Worm (Caenorhabditis elegans) whole organism, young adult: ENCODE results near the gene srv-16.

Source experiments
- D2030.7 ChIP-seq: fragments of 200-800 bp; sonication (Bioruptor generic); IDR thresholded peaks from 2 replicates; pipeline ENCODE4 v1.3.6; 2022; ENCODE audit warnings: missing genetic modification reagents, missing genetic modification characterization, missing compliant biosample characterization
- F10E7.11 ChIP-seq: sonication (generic microtip); optimal IDR thresholded peaks from 2 replicates; lab custom pipeline; 2017; ENCODE audit warnings: mild to moderate bottlenecking, missing genetic modification characterization, moderate library complexity, missing compliant biosample characterization
- F22D6.2 ChIP-seq: sonication (generic microtip); optimal IDR thresholded peaks from 2 replicates; lab custom pipeline; 2016; ENCODE audit warnings: mild to moderate bottlenecking, missing genetic modification characterization, missing compliant biosample characterization
- F33H1.4 ChIP-seq: fragments of 200-800 bp; sonication (Bioruptor generic); IDR thresholded peaks from 2 replicates; pipeline ENCODE4 v1.3.6; 2022; ENCODE audit warnings: missing genetic modification reagents, missing genetic modification characterization, missing compliant biosample characterization
- F37B4.10 ChIP-seq: fragments of 200-800 bp; sonication (Bioruptor generic); IDR thresholded peaks from 2 replicates; pipeline ENCODE4 v1.3.6; 2022; ENCODE audit warnings: missing genetic modification characterization, missing compliant biosample characterization
- F52B5.7 ChIP-seq: sonication (generic microtip); optimal IDR thresholded peaks from 2 replicates; lab custom pipeline; 2016; ENCODE audit warnings: mild to moderate bottlenecking, missing genetic modification characterization, missing compliant biosample characterization
- F55B11.4 ChIP-seq: sonication (generic microtip); optimal IDR thresholded peaks from 2 replicates; lab custom pipeline; 2016; ENCODE audit warnings: missing compliant biosample characterization, missing genetic modification characterization, borderline replicate concordance; ENCODE audit not compliant: insufficient read depth
- F57A8.1 ChIP-seq: fragments of 200-800 bp; sonication (Bioruptor generic); optimal IDR thresholded peaks from 2 replicates; lab custom pipeline; 2018; ENCODE audit warnings: mild to moderate bottlenecking, missing genetic modification characterization, moderate library complexity, missing compliant biosample characterization
- K11D2.4 ChIP-seq: fragments of 200-800 bp; sonication (Bioruptor generic); IDR thresholded peaks from 2 replicates; pipeline ENCODE4 v1.3.6; 2022; ENCODE audit warnings: missing genetic modification reagents, missing genetic modification characterization, missing compliant biosample characterization
- Y53F4B.3 ChIP-seq: fragments of 200-800 bp; sonication (Bioruptor generic); IDR thresholded peaks from 2 replicates; pipeline ENCODE4 v1.3.6; 2022; ENCODE audit warnings: missing genetic modification reagents, missing genetic modification characterization, missing compliant biosample characterization
- Y67H2A.10 ChIP-seq: fragments of 200-800 bp; sonication (Bioruptor generic); conservative IDR thresholded peaks from 2 replicates; pipeline ENCODE4 v1.3.6; 2022; ENCODE audit warnings: missing genetic modification reagents, missing genetic modification characterization, missing compliant biosample characterization
- ZK185.1 ChIP-seq: sonication (generic microtip); optimal IDR thresholded peaks from 2 replicates; lab custom pipeline; 2016; ENCODE audit warnings: mild to moderate bottlenecking, missing genetic modification characterization, missing compliant biosample characterization; ENCODE audit not compliant: poor library complexity, severe bottlenecking
- akir-1 ChIP-seq: fragments of 200-800 bp; sonication (Bioruptor generic); optimal IDR thresholded peaks from 2 replicates; lab custom pipeline; 2018; ENCODE audit warnings: mild to moderate bottlenecking, missing genetic modification characterization, moderate library complexity, missing compliant biosample characterization
- ama-1 ChIP-seq, 3 experiments: fragments of 150-350 bp in 1 of 3; sonication (generic microtip) in 2 of 3; optimal IDR thresholded peaks; 2 replicates each; lab custom pipeline; 2014 to 2018; ENCODE audit warnings: missing biosample characterization in 2 of 3, missing genetic modification characterization in 2 of 3, missing genetic modification reagents in 2 of 3
- attf-6 ChIP-seq: fragments of 200-800 bp; sonication (Bioruptor generic); IDR thresholded peaks from 2 replicates; pipeline ENCODE4 v1.3.6; 2022; ENCODE audit warnings: missing genetic modification reagents, missing genetic modification characterization, missing compliant biosample characterization
- bed-1 ChIP-seq: fragments of 200-800 bp; sonication (Bioruptor generic); IDR thresholded peaks from 2 replicates; pipeline ENCODE4 v1.3.6; 2022; ENCODE audit warnings: missing genetic modification reagents, missing genetic modification characterization, missing compliant biosample characterization
- ccch-3 ChIP-seq: fragments of 200-800 bp; sonication (Bioruptor generic); optimal IDR thresholded peaks from 2 replicates; lab custom pipeline; 2018; ENCODE audit warnings: mild to moderate bottlenecking, missing genetic modification characterization, missing compliant biosample characterization
- cebp-2 ChIP-seq: fragments of 200-800 bp; sonication (Bioruptor generic); IDR thresholded peaks from 2 replicates; pipeline ENCODE4 v1.3.6; 2022; ENCODE audit warnings: missing genetic modification characterization, missing compliant biosample characterization
- ceh-100 ChIP-seq: fragments of 200-800 bp; sonication (Bioruptor generic); IDR thresholded peaks from 2 replicates; pipeline ENCODE4 v1.3.6; 2022; ENCODE audit warnings: missing genetic modification reagents, missing genetic modification characterization, missing compliant biosample characterization
- dpff-1 ChIP-seq: sonication (generic microtip); optimal IDR thresholded peaks from 2 replicates; lab custom pipeline; 2017; ENCODE audit warnings: mild to moderate bottlenecking, missing genetic modification characterization, missing compliant biosample characterization
- egl-44 ChIP-seq: fragments of 200-800 bp; sonication (Bioruptor generic); IDR thresholded peaks from 2 replicates; pipeline ENCODE4 v1.3.6; 2022; ENCODE audit warnings: missing genetic modification reagents, missing genetic modification characterization, missing compliant biosample characterization
- hlh-12 ChIP-seq: sonication (generic microtip); optimal IDR thresholded peaks from 2 replicates; lab custom pipeline; 2016; ENCODE audit warnings: missing genetic modification characterization, missing compliant biosample characterization
- hmg-1.2 ChIP-seq: fragments of 200-800 bp; sonication (Bioruptor generic); IDR thresholded peaks from 2 replicates; pipeline ENCODE4 v1.3.6; 2022; ENCODE audit warnings: missing genetic modification reagents, missing genetic modification characterization, missing compliant biosample characterization
- let-526 ChIP-seq: fragments of 200-800 bp; sonication (Bioruptor generic); IDR thresholded peaks from 2 replicates; pipeline ENCODE4 v1.3.6; 2022; ENCODE audit warnings: missing genetic modification reagents, missing genetic modification characterization, missing compliant biosample characterization
- lin-35 ChIP-seq, 3 experiments: fragments of 150-350 bp in 2 of 3; sonication (generic microtip) in 1 of 3; optimal IDR thresholded peaks; 2 replicates each; lab custom pipeline; 2014 to 2018; ENCODE audit warnings: missing biosample characterization in 3 of 3, missing genetic modification characterization in 3 of 3, missing genetic modification reagents in 3 of 3
- lin-40 ChIP-seq: sonication (generic microtip); optimal IDR thresholded peaks from 2 replicates; lab custom pipeline; 2016; ENCODE audit warnings: missing genetic modification characterization, mild to moderate bottlenecking, missing compliant biosample characterization, missing genotype, missing genetic modification reagents
- mel-28 ChIP-seq: sonication (generic microtip); optimal IDR thresholded peaks from 2 replicates; lab custom pipeline; 2016; ENCODE audit warnings: borderline replicate concordance, mild to moderate bottlenecking, missing genetic modification characterization, missing compliant biosample characterization
- nfya-1 ChIP-seq: sonication (generic microtip); optimal IDR thresholded peaks from 2 replicates; lab custom pipeline; 2017; ENCODE audit warnings: antibody characterized with exemption, missing compliant biosample characterization, missing genetic modification characterization, borderline replicate concordance; ENCODE audit not compliant: insufficient read depth
- nhr-120 ChIP-seq: fragments of 200-800 bp; sonication (Bioruptor generic); IDR thresholded peaks from 2 replicates; pipeline ENCODE4 v1.3.6; 2022; ENCODE audit warnings: missing genetic modification characterization, missing compliant biosample characterization
- nhr-80 ChIP-seq: sonication (generic microtip); optimal IDR thresholded peaks from 2 replicates; lab custom pipeline; 2016; ENCODE audit warnings: missing genetic modification characterization, missing compliant biosample characterization
- pbrm-1 ChIP-seq: fragments of 200-800 bp; sonication (Bioruptor generic); IDR thresholded peaks from 2 replicates; pipeline ENCODE4 v1.3.6; 2022; ENCODE audit warnings: missing genetic modification reagents, missing genetic modification characterization, missing compliant biosample characterization
- repo-1 ChIP-seq: sonication (generic microtip); optimal IDR thresholded peaks from 2 replicates; lab custom pipeline; 2017; ENCODE audit warnings: mild to moderate bottlenecking, missing genetic modification characterization, missing compliant biosample characterization
- rpc-1 ChIP-seq, 2 experiments: fragments of 150-350 bp in 1 of 2; sonication (generic microtip) in 1 of 2; optimal IDR thresholded peaks; 2 replicates each; lab custom pipeline; 2014 to 2018; ENCODE audit warnings: missing biosample characterization in 1 of 2, missing genetic modification characterization in 1 of 2, missing genetic modification reagents in 1 of 2, missing genotype in 1 of 2
- sdz-38 ChIP-seq: sonication (generic microtip); optimal IDR thresholded peaks from 2 replicates; lab custom pipeline; 2016; ENCODE audit warnings: missing genotype, missing genetic modification characterization, missing compliant biosample characterization
- sea-2 ChIP-seq: fragments of 200-800 bp; sonication (Bioruptor generic); IDR thresholded peaks from 2 replicates; pipeline ENCODE4 v1.3.6; 2022; ENCODE audit warnings: missing genetic modification characterization, missing compliant biosample characterization
- snpc-1.1 ChIP-seq: sonication (generic microtip); optimal IDR thresholded peaks from 2 replicates; lab custom pipeline; 2017; ENCODE audit warnings: missing genetic modification characterization, mild to moderate bottlenecking, missing compliant biosample characterization, antibody characterized with exemption, moderate library complexity, missing genotype, missing genetic modification reagents; ENCODE audit not compliant: insufficient read depth
- snpc-1.3 ChIP-seq: sonication (generic microtip); optimal IDR thresholded peaks from 2 replicates; lab custom pipeline; 2017; ENCODE audit warnings: missing genetic modification characterization, mild to moderate bottlenecking, missing compliant biosample characterization, antibody characterized with exemption, moderate library complexity, missing genotype, missing genetic modification reagents; ENCODE audit not compliant: insufficient read depth
- sptf-2 ChIP-seq: fragments of 200-800 bp; sonication (Bioruptor generic); optimal IDR thresholded peaks from 2 replicates; lab custom pipeline; 2018; ENCODE audit warnings: mild to moderate bottlenecking, missing genetic modification characterization, missing compliant biosample characterization
- tbp1 ChIP-seq: fragments of 200-800 bp; sonication (Bioruptor generic); optimal IDR thresholded peaks from 2 replicates; lab custom pipeline; 2018; ENCODE audit warnings: mild to moderate bottlenecking, missing genetic modification characterization, missing compliant biosample characterization
- tlf-1 ChIP-seq: fragments of 200-800 bp; sonication (Bioruptor generic); optimal IDR thresholded peaks from 2 replicates; lab custom pipeline; 2018; ENCODE audit warnings: mild to moderate bottlenecking, missing genetic modification characterization, missing compliant biosample characterization
- unc-62 ChIP-seq: fragments of 150-350 bp; optimal IDR thresholded peaks from 2 replicates; lab custom pipeline; 2014; ENCODE audit warnings: missing biosample characterization, missing genetic modification reagents, missing genetic modification characterization
- ztf-22 ChIP-seq: fragments of 200-800 bp; sonication (Bioruptor generic); optimal IDR thresholded peaks from 2 replicates; lab custom pipeline; 2018; ENCODE audit warnings: mild to moderate bottlenecking, missing genetic modification characterization, moderate library complexity, missing compliant biosample characterization
- ztf-25 ChIP-seq: fragments of 200-800 bp; sonication (Bioruptor generic); IDR thresholded peaks from 2 replicates; pipeline ENCODE4 v1.3.6; 2022; ENCODE audit warnings: missing genetic modification reagents, missing genetic modification characterization, missing compliant biosample characterization
- ztf-26 ChIP-seq: sonication (generic microtip); optimal IDR thresholded peaks from 2 replicates; lab custom pipeline; 2017; ENCODE audit warnings: missing genetic modification characterization, missing compliant biosample characterization

srv-16 gene

DNA sequence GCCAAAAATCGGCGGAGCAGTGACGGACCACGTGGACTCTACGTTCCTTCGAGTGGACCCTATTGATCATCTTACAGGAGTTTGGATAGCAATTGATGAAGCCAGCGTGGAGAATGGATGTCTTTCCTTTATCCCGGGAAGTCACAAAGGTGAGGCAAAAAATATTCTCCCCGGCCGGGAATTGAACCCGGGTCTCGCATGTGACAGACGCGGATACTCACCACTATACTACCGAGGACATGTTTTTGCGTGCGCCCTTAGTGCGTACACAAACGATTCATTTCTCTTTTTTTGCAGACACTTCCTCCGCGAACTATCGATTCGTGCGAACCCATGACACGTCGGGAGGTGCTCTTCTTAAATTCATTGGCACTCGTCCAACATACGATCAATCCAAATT, 2.5 kb downstream of the srv-16 start (continued):
- TF ChIP-seq rpc-1 (optimal IDR thresholded peaks at IDR 0.05; lab: Kevin White, UChicago) (peak; percentile 72), rpc-1 (tag; optimal IDR thresholded peaks at IDR 0.05; lab: Kevin White, UChicago) (peak; percentile 71), Y67H2A.10 (GFP tag; lab: Robert Waterston, UW) (no peak), let-526 (no peak), F55B11.4 (tag; lab: Kevin White, UChicago) (no peak), F10E7.11 (tag; lab: Kevin White, UChicago) (peak; percentile 25), K11D2.4 (GFP tag; lab: Robert Waterston, UW) (peak; percentile 40; the same call in 1 of the 2 replicates), repo-1 (peak; percentile 69), hlh-12 (tag; lab: Kevin White, UChicago) (no peak), ama-1 (optimal IDR thresholded peaks at IDR 0.05; lab: Kevin White, UChicago) (no peak), ama-1 (GFP tag; optimal IDR thresholded peaks at IDR 0.05; lab: Kevin White, UChicago) (peak in 1 of 2 experiments; percentile 66), cebp-2 (GFP tag; lab: Robert Waterston, UW) (0 out of 2 replicates have a peak, but pooled peaks have one; percentile 43), ztf-26 (tag; lab: Kevin White, UChicago) (peak; percentile 63), bed-1 (GFP tag; lab: Robert Waterston, UW) (no peak), tbp1 (GFP tag; lab: Kevin White, UChicago) (peak; percentile 91), ztf-25 (GFP tag; lab: Robert Waterston, UW) (peak; percentile 74; the same call in 1 of the 2 replicates), sea-2 (no peak), egl-44 (GFP tag; lab: Robert Waterston, UW) (peak; percentile 39; the same call in 1 of the 2 replicates), F33H1.4 (GFP tag; lab: Robert Waterston, UW) (0 out of 2 replicates have a peak, but pooled peaks have one; percentile 12), hmg-1.2 (GFP tag; lab: Robert Waterston, UW) (peak; percentile 71), unc-62 (GFP tag; lab: Kevin White, UChicago) (no peak), ccch-3 (no peak)

ce11 chrIV:15930694-15931093, 3.0 kb downstream of the srv-16 start:
- TF ChIP-seq F10E7.11 (tag; lab: Kevin White, UChicago) (no peak), lin-35 (GFP tag; optimal IDR thresholded peaks at IDR 0.05; lab: Kevin White, UChicago) (no peak), sea-2 (no peak), nhr-80 (tag; lab: Kevin White, UChicago) (no peak), F37B4.10 (no peak), sptf-2 (GFP tag; lab: Kevin White, UChicago) (no peak), F22D6.2 (tag; lab: Kevin White, UChicago) (no peak), nfya-1 (tag; lab: Kevin White, UChicago) (no peak), akir-1 (GFP tag; lab: Kevin White, UChicago) (no peak), F52B5.7 (tag; lab: Kevin White, UChicago) (no peak), nhr-120 (GFP tag; lab: Robert Waterston, UW) (no peak), ccch-3 (no peak), F33H1.4 (GFP tag; lab: Robert Waterston, UW) (no peak), pbrm-1 (GFP tag; lab: Robert Waterston, UW) (no peak), ztf-22 (GFP tag; lab: Kevin White, UChicago) (no peak), snpc-1.3 (tag; lab: Kevin White, UChicago) (no peak), dpff-1 (tag; lab: Kevin White, UChicago) (no peak), unc-62 (GFP tag; lab: Kevin White, UChicago) (no peak), Y53F4B.3 (GFP tag; lab: Robert Waterston, UW) (no peak), tlf-1 (no peak)
- TF ChIP-seq, all 124 proteins: peak for 0

ce11 chrIV:15930281-15930680, 3.4 kb downstream of the srv-16 start, which contains the start of gene Y105C5B.9:
Gene Y105C5B.9, plus strand, starts transcription at chrIV:15930581.
- TF ChIP-seq sdz-38 (tag; lab: Kevin White, UChicago), result no peak
- TF ChIP-seq unc-62 (GFP tag; lab: Kevin White, UChicago), result no peak
- TF ChIP-seq F57A8.1, result no peak
- TF ChIP-seq ZK185.1, result no peak
- no peak for TF ChIP-seq dpff-1 (tag; lab: Kevin White, UChicago)
- TF ChIP-seq ztf-26 (tag; lab: Kevin White, UChicago), result no peak
- no peak for TF ChIP-seq F22D6.2 (tag; lab: Kevin White, UChicago)
- no peak for TF ChIP-seq lin-40 (tag; lab: Kevin White, UChicago)
- no peak for TF ChIP-seq snpc-1.1
- TF ChIP-seq mel-28, result no peak
- TF ChIP-seq ceh-100 (GFP tag; lab: Robert Waterston, UW), result no peak
- no peak for TF ChIP-seq attf-6 (GFP tag; lab: Robert Waterston, UW)
- TF ChIP-seq D2030.7 (GFP tag; lab: Robert Waterston, UW), result no peak
- no peak for TF ChIP-seq let-526
- no peak for TF ChIP-seq egl-44 (GFP tag; lab: Robert Waterston, UW)
